Worm (Caenorhabditis elegans) whole organism, midembryonic: ENCODE data around the gene C18C4.7.

Experiments used
- cog-1 ChIP-seq: sonication (generic microtip); optimal IDR thresholded peaks from 2 replicates; lab custom pipeline; 2016; ENCODE audit warnings: missing genetic modification characterization, missing compliant biosample characterization
- flt-1 ChIP-seq: fragments of 200-800 bp; sonication (Bioruptor generic); IDR thresholded peaks from 2 replicates; pipeline ENCODE4 v1.3.6; 2022; ENCODE audit warnings: missing genetic modification characterization, missing compliant biosample characterization
- klf-2 ChIP-seq: fragments of 200-800 bp; sonication (Bioruptor generic); conservative IDR thresholded peaks from 2 replicates; pipeline ENCODE4 v1.3.6; 2022; ENCODE audit warnings: missing genetic modification reagents, missing genetic modification characterization, missing compliant biosample characterization
- med-1 ChIP-seq: sonication (generic microtip); optimal IDR thresholded peaks from 2 replicates; lab custom pipeline; 2017; ENCODE audit warnings: missing genetic modification characterization, mild to moderate bottlenecking, missing compliant biosample characterization, antibody characterized with exemption, missing genetic modification reagents; ENCODE audit not compliant: insufficient read depth
- ref-1 ChIP-seq: fragments of 200-800 bp; sonication (Bioruptor generic); conservative IDR thresholded peaks from 2 replicates; pipeline ENCODE4 v1.3.6; 2022; ENCODE audit warnings: missing genetic modification reagents, missing genetic modification characterization, missing compliant biosample characterization
- ztf-29 ChIP-seq: fragments of 200-800 bp; sonication (Bioruptor generic); IDR thresholded peaks from 2 replicates; pipeline ENCODE4 v1.3.6; 2022; ENCODE audit warnings: missing genetic modification reagents, missing genetic modification characterization, missing compliant biosample characterization

- TF ChIP-seq flt-1, result no peak
- no peak for TF ChIP-seq ztf-29 (GFP tag; lab: Robert Waterston, UW)
- no peak for TF ChIP-seq klf-2 (GFP tag; lab: Robert Waterston, UW)
- TF ChIP-seq ref-1 (GFP tag; lab: Robert Waterston, UW), result no peak
- TF ChIP-seq med-1 (GFP tag; lab: Kevin White, UChicago), result no peak
- TF ChIP-seq cog-1, result no peak
Observed at ce11 chrV:5527694-5528093, 39.3 kb downstream of the C18C4.7 start.
